Fruit fly (Drosophila melanogaster): ENCODE results near the gene CG13004.

Gene CG13004

dm6 chrX:16815168-16815567, 20.2 kb downstream of the CG13004 start (continued):
- TF ChIP-seq CG30020 (tag; optimal IDR thresholded peaks at IDR 0.05) (no peak), CG18599 (GFP tag; optimal IDR thresholded peaks at IDR 0.05) (no peak), ro (GFP tag; IDR thresholded peaks at IDR 0.05) (no peak), run (tag; optimal IDR thresholded peaks at IDR 0.05) (no peak), eyg (GFP tag; optimal IDR thresholded peaks at IDR 0.05) (no peak), CG13775 (GFP tag; optimal IDR thresholded peaks at IDR 0.05) (no peak), CG16779 (GFP tag; IDR thresholded peaks at IDR 0.05) (no peak), CG17361 (GFP tag; IDR thresholded peaks at IDR 0.05) (no peak), cato (GFP tag; optimal IDR thresholded peaks at IDR 0.05; ENCODE audit: borderline replicate concordance) (no peak), oc (tag; optimal IDR thresholded peaks at IDR 0.05) (no peak), sd (tag; optimal IDR thresholded peaks at IDR 0.05) (no peak), Dek (tag; optimal IDR thresholded peaks at IDR 0.05) (no peak), chif (GFP tag; optimal IDR thresholded peaks at IDR 0.05) (no peak), CG6689 (GFP tag; IDR thresholded peaks at IDR 0.05) (0 out of 2 replicates have a peak, but pooled peaks have one; percentile 41), CG1602 (GFP tag; optimal IDR thresholded peaks at IDR 0.05) (no peak), CG11723 (GFP tag; optimal IDR thresholded peaks at IDR 0.05) (no peak), Atf-2 (GFP tag; optimal IDR thresholded peaks at IDR 0.05) (no peak), zf30C (GFP tag; optimal IDR thresholded peaks at IDR 0.05) (no peak), HmgZ (tag; optimal IDR thresholded peaks at IDR 0.05) (no peak), fd96Cb (tag; optimal IDR thresholded peaks at IDR 0.05) (peak; percentile 23), CG2875 (GFP tag; optimal IDR thresholded peaks at IDR 0.05) (no peak), Poxn (GFP tag; IDR thresholded peaks at IDR 0.05) (no peak), sisA (GFP tag; IDR thresholded peaks at IDR 0.05) (peak; percentile 41), CG14860 (GFP tag; IDR thresholded peaks at IDR 0.05; ENCODE audit: partially characterized antibody) (no peak), CG12155 (GFP tag; optimal IDR thresholded peaks at IDR 0.05) (no peak), Trl (optimal IDR thresholded peaks at IDR 0.05) (no peak), Trl (GFP tag; optimal IDR thresholded peaks at IDR 0.05) (no peak), vvl (GFP tag; IDR thresholded peaks at IDR 0.05) (0 out of 2 replicates have a peak, but pooled peaks have one; percentile 48), CG12769 (tag; optimal IDR thresholded peaks at IDR 0.05) (no peak), Gug (GFP tag; IDR thresholded peaks at IDR 0.05) (no peak), CG14050 (GFP tag; IDR thresholded peaks at IDR 0.05) (no peak), B-H2 (GFP tag; optimal IDR thresholded peaks at IDR 0.05) (no peak), ranshi (GFP tag; IDR thresholded peaks at IDR 0.05) (peak; percentile 28; the same call in 1 of the 2 replicates), br (optimal IDR thresholded peaks at IDR 0.05) (no peak), CG6272 (GFP tag; IDR thresholded peaks at IDR 0.05) (no peak), gce (GFP tag; IDR thresholded peaks at IDR 0.05) (no peak), ac (GFP tag; optimal IDR thresholded peaks at IDR 0.05) (no peak), CG4854 (GFP tag; optimal IDR thresholded peaks at IDR 0.05) (no peak), Rfx (GFP tag; IDR thresholded peaks at IDR 0.05) (0 out of 2 replicates have a peak, but pooled peaks have one; percentile 9), Fer3 (tag; optimal IDR thresholded peaks at IDR 0.05) (no peak), mirr (GFP tag; optimal IDR thresholded peaks at IDR 0.05) (no peak), vfl (GFP tag; optimal IDR thresholded peaks at IDR 0.05) (no peak), CG12391 (tag; optimal IDR thresholded peaks at IDR 0.05) (no peak), hkb (optimal IDR thresholded peaks at IDR 0.05) (no peak), hkb (GFP tag; IDR thresholded peaks at IDR 0.05) (0 out of 2 replicates have a peak, but pooled peaks have one; percentile 36), E2f2 (GFP tag; IDR thresholded peaks at IDR 0.05) (no peak), toy (GFP tag; IDR thresholded peaks at IDR 0.05) (no peak), CG12299 (tag; optimal IDR thresholded peaks at IDR 0.05) (no peak), H15 (GFP tag; IDR thresholded peaks at IDR 0.05) (no peak), E2f1 (GFP tag; IDR thresholded peaks at IDR 0.05) (0 out of 2 replicates have a peak, but pooled peaks have one; percentile 21), CG15514 (GFP tag; optimal IDR thresholded peaks at IDR 0.05) (no peak), trem (tag; optimal IDR thresholded peaks at IDR 0.05) (no peak), CG18262 (tag; optimal IDR thresholded peaks at IDR 0.05) (peak; percentile 39)

Measured in whole organism, embryonic.